Fruit fly (Drosophila melanogaster) ovary, adult (tissue): ENCODE data around the gene spo.

Source experiments
- CG17801 ChIP-seq: fragments of 200-800 bp; optimal IDR thresholded peaks from 2 replicates; lab custom pipeline; 2019; ENCODE audit warnings: missing biosample characterization, mild to moderate bottlenecking, missing genetic modification characterization, moderate library complexity; ENCODE audit not compliant: partially characterized antibody

The spo gene

dm6 chr3L:5562584-5562983 lies 29.8 kb downstream of the spo start:
- no peak for TF ChIP-seq CG17801 (GFP tag; lab: Kevin White, UChicago)

dm6 chr3L:5561341-5561740 lies 31.0 kb downstream of the spo start, which contains the start of gene sinu:
Gene sinu (minus strand): TSS chr3L:5561598.
- TF ChIP-seq CG17801 (GFP tag; lab: Kevin White, UChicago) = no peak

dm6 chr3L:5556195-5556594 lies 36.2 kb downstream of the spo start:
- no peak for TF ChIP-seq CG17801 (GFP tag; lab: Kevin White, UChicago)

- no peak for TF ChIP-seq CG17801 (GFP tag; lab: Kevin White, UChicago)
Observed at dm6 chr3L:5554377-5554776, 38.0 kb downstream of the spo start.

DNA sequence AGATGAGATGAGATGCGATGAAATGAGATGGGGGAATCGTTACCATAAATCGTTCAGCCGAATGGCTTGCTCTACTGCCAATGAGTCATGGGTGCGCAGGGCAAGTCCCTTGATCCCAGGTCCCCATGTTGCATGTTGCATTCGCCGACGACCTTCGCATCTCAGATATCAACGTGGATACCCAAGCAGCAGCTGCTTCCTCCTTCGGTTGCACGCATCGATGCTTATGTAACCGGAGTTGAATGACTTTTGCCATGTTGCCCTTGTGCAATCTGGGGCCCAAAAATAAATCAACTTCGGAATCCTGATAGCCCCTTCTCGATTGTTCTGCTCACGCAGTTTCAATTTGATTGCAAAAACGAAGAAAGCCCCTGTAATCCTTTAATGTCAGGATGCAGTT lies 38.7 kb downstream of the spo start:
- no peak for TF ChIP-seq CG17801 (GFP tag; lab: Kevin White, UChicago)

- TF ChIP-seq CG17801 (GFP tag; lab: Kevin White, UChicago) = no peak
Observed at dm6 chr3L:5551087-5551486, 41.3 kb downstream of the spo start, which contains the start of gene frm. Gene frm (minus strand): TSS chr3L:5551159.

DNA sequence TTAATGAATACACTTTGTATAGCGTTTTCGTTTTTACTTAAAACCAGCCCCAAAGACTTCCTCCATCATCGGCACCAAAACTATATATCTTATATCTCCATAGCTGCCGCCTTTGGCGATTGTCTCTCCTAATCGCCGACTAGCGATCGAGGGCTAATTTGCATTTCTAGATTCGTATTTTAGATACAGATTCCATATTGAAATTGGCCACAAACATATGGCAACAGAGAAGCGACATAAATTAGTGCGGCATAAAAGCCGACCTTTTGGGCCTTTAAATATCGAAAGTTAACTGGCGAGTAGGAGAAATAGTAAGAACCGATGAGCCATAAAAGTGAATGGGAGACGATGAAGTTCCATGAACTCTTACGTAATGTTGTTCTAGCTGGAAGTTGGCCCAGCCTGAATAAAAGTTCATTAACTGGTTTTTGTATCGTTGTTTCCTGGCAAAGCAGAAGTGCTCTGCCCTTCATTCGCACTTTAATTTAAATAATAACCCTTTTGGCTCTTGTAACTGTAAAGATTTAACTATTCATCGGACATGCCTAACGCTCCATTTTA lies 43.8 kb downstream of the spo start:
- TF ChIP-seq CG17801 (GFP tag; lab: Kevin White, UChicago) = no peak

DNA sequence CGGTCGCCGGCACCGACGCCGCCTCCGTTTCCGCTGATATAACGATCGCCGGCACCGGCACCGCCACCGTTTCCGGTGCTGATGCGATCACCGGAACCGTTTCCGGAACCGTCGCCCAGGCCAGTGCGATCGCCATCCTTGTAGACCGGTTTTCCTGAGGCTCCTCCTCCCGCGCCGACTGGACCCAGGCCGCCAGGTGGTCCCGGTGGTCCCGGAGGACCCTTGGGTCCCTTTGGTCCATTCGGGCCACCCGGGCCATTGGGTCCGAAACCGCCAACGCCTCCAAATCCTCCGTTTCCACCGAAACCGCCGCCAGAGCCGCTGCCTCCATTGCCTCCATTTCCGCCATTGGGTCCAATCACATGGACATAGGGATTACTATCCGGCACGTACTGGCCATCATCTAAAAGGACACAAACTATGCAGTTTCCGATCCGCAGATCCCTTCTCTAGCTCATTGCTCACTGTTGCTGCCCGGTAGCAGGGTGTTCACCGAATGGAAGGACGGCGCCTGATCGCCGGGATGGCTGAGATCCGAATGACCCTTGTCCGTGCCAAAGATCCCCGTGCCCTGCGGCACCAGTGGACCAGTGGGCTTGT lies 49.5 kb downstream of the spo start:
- no peak for TF ChIP-seq CG17801 (GFP tag; lab: Kevin White, UChicago)

DNA sequence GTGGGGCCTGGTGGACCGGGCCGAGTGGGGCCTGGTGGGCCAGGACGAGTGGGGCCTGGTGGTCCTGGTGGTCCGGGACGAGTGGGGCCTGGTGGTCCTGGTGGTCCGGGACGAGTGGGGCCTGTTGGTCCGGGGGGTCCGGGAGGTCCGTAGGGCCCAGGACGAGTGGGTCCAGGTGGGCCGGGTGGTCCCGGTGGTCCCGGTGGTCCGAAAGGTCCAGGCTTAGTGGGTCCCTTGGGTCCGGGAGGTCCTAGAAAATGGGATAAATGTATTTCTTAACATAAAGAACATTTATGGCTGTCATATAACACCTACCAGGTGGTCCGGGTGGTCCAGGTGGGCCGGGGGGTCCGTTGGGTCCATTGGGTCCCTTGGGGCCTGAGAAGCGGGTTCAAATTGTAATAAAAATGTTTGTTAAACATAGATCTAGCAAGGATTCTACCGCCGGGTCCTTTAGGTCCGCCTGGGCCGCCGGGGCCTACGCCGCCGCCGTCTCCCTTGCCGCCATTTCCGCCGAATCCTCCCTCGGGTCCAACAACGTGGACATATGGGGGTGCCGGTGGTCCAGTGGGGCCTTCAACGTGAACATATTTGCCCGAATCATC lies 51.6 kb downstream of the spo start:
- TF ChIP-seq CG17801 (GFP tag; lab: Kevin White, UChicago) = no peak
